Fruit fly (Drosophila melanogaster): ENCODE results near the gene Or98b.

The Or98b gene

DNA sequence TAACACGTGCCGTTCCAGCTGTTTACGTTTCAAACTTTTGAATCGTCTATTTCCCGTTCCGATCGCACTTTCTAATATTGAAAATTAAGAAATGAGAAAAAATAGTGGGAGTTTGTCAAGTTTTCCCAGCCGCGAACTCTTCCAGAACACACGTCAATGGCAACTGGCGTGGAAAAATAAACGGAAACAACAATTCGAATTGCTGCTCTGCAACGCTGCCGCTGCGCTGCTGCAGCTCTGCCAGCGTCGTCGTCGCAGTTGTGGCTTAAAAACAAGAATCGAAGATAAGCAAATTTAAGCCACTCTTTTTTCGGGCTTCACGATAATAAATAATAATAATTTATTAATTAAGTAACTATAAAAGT, 20.9 kb upstream of the Or98b start:
- TF ChIP-seq noc (tag; optimal IDR thresholded peaks at IDR 0.05), result no peak

DNA sequence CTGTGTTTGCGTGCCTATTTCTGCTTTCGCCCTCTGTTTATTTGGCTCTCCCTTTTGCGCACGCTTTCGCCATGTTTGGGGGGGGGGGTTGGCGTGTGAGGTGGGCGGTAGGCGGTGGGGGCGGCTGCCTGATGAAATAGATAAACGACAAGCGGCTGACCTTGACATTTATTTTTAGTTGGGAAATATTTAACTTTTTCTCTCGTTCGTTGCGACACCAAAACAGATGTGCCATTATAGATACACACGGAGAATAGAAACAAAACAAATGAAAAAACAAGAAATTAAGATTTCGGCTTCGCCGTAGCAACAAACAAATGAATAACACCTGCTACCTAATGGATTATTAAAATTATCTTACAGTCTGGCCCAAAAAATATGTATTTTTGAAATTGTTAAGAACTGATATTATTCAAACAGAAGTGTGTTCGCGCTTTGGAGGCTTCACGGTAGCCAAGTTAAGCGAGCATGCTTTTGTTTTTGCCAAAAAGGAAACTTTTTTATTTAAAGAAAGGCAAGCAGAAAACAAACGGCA, 19.8 kb upstream of the Or98b start:
- TF ChIP-seq noc (tag; optimal IDR thresholded peaks at IDR 0.05), result peak; percentile 75

DNA sequence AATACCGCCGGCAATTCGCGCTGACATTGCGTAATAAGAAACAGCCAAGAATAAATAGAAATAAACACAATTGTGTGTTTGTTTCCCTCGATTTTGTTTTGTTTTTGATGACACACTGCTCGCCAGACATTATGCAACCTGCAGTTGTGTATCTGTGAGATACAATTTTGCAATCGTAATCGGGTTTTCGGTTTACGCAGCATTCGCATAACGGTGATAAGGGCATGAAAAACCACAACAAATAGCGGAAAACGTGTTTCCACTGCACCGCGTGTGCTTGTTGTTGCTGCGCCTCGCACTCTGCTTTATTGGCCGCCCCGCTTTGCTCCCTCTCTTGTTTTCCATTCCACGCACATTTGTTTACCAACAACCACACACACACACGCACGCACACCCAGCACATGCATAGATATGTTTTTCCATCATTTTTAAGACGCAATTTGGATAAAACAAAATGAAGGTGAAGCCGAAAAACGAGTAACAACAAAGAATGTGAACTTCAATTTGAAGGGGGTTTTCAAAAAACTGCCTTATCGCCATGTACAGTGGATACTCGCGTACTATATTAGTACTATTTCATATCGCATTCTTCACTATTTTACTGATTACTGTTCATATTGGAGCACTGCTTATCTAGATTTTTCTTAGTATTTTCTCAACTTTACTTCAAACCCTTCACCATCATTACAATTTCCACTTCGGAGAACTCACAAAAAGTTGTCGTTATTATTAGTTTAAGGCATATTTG, 19.2 kb upstream of the Or98b start:
- no peak for TF ChIP-seq noc (tag; optimal IDR thresholded peaks at IDR 0.05)

DNA sequence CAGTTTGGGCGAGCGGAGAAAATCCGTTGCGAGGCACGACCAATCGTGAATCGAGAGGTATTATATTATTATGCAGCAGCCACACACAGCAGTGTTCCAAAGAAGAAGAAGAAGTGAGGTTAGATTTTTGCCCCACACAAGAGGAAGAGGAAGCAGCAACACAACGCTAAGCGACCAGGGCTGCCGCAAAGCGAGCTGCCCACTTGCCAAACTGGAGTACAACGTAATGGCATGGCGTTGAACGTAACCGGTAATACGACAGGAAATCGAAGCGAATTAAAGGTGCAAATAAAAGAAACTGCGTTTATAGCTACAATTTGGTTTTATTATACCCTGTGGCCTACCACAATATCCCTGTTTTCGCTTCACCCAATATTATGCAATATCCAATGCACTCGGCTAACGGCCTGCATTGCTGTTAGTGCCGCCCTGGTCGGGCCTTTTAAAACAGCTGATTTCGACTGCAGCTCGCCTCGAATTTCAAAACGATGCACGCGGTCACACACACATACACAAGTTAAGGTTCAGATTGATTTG, 16.5 kb upstream of the Or98b start:
- peak; percentile 59 for TF ChIP-seq noc (tag; optimal IDR thresholded peaks at IDR 0.05)

DNA sequence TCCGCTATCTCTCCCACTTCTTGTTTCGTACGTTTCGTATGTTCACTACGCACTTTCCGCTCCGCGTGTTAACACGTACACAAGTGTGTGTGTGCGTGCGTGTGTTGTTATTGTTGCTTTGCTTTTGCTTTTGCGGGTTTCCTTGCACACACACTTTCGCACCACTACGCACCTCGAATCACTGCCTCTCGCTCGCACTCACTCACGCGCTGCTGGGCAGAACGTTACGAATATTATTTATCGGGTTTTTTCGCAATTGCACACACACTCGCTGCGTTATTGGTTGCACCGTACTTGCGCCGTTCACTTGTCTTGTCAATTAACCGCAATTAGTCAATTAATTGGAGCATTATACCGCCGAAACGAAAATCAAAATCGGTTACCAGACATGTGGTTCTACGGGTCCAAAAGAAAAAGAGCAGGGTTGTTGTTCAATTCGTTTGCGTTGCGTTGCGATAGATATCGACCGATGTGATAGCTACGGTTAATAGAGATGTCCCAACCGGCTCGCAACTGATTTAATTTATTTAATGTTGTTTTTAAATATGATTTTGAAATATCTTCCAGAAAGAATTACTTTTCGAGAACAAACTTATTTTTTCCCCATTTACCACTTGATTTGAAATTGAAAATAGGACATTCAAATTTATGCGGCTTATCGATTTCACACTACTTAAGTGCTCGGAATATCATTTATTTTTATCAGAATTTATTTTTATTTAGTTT, 15.8 kb upstream of the Or98b start, which contains the start of gene larp:
Gene larp, minus strand, starts transcription at position 395 of the 726 bp plus-strand sequence.
- TF ChIP-seq noc (tag; optimal IDR thresholded peaks at IDR 0.05), result no peak

DNA sequence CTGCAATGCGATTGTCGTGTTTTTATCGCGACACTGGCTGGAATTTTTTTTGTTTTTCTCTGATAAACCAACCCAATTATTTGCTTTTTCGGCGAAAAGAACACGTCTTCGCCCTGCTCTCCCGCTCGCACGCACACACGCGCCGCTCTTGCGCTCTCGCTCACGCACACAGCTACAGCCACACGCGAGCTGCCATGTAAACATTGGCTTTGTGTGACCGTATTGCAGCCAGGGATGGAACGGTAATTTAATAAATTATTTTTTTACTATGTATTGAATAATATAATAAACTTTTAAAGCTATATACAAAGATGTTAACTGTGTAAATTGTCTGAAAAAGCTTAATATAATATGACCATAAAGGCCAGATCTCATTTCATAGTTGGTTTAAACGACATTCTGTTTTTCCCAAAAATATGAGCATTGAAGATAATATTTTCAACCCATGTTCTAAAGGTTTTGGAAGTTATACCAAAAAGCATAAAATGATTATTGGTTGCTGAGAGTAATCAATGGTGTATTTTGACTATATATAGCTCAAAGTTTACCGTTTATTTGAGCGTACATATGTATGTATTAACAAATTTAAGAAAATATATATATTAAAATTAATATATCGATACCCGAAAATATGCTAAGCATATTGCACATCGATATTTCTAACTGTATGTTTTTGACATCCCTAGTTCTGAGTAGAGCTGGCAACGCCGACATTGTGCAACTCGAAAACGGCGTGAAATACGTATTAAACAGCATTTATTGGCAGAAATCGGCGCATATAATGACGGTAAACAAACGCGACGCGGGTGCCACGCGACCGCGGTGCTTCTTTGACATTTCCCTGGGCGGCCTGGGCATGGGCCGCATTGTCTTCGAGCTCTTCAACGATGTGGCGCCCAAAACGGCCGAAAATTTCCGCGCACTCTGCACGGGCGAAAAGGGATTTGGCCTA, 12.1 kb upstream of the Or98b start, which contains the start of the genes Gfat2 and Moca-cyp:
Gene Gfat2, minus strand, starts transcription at position 112 of the 952 bp plus-strand sequence.
Gene Moca-cyp, plus strand, starts transcription at position 681 of the 952 bp plus-strand sequence.
- TF ChIP-seq noc (tag; optimal IDR thresholded peaks at IDR 0.05), result peak; percentile 54

DNA sequence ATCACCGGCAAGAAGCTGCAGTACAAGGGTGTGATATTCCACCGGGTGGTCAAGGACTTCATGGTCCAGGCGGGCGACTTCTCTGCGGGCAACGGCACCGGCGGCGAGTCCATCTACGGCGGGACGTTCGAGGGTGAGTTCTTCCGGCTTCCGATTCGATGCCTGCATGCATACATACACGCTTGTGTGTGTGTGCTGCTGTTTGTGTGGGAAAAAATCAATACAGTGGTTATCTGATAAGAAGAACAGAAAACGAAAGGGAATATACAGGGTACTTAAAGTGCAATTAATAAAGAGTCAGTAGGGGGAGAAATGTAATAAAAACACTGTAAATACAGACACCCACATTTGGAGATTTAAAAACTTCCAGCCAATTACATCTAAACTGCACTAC, 11.4 kb upstream of the Or98b start:
- TF ChIP-seq noc (tag; optimal IDR thresholded peaks at IDR 0.05), result no peak

DNA sequence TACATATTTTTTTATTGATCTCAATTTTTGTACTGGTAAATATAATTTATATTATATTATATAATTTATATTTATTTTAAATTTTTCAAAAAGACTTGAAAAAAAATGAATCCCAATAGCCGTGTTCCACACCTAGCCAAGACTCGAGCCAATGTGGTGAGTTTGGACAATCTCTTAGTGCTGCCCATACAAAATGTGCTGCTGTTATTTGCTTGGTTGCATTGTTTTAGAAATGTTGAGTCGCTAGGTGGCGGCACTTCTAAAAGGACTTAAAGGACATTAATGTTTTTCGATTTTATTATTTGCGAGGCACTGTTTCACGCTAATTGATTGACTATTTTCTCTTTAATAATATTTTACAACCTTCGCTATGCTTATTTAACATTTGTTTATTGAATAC, 6.8 kb upstream of the Or98b start:
- TF ChIP-seq noc (tag; optimal IDR thresholded peaks at IDR 0.05), result no peak

DNA sequence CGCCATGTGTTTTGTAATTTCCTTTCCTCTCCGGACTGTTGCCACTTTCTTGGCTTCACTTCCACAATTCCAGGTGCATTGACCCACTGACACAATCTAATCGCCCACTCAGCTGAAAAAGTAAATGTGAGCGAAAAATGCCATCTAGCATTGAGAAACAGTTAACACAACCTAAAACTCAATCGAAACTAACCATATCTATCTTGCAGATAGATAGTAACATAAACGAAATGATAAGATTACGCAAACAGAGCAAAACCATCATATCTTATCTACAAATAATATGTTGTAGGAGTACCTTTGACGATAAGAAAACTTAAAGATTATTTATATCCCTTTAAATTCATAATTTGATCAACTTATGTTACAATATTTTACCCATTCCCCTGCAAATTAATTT, 7.6 kb downstream of the Or98b start:
- TF ChIP-seq noc (tag; optimal IDR thresholded peaks at IDR 0.05), result no peak

DNA sequence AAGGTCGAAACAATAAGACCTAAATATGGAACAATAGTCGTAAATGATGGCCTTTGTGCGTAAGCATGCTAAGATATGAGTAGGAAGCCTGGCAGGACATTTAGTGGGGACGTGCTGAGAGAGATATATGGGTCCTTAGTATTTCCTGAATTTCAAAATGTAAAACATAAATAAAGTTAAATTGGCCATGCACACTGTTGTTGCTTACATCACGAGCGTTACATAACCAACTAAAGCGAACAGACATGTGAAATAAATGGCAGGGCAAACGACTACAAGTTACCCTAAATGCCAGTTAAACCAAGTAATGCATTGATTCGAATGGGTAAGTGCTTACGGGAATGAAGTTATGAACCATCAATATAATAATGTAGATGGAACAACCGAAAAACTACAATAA, 23.7 kb downstream of the Or98b start:
- no peak for TF ChIP-seq noc (tag; optimal IDR thresholded peaks at IDR 0.05)

DNA sequence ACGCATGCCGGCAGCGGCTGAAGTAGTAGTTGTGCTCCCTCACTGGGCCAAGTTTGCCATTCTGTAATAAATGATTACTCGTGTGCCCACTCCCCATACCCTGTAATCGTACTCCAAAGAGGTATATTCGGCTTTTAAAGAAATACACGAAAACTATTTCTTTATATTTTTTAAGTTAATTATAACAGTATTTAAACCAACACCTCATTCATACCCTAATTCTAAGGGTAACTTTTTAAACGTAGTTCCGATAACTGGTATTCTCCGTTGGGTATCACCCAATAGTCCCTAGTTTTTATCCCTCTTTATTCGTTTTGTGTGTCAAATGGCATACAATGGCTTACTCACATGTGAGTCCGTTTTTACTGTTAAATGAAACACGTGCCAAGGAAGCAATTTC, 25.6 kb downstream of the Or98b start:
- no peak for TF ChIP-seq noc (tag; optimal IDR thresholded peaks at IDR 0.05)

DNA sequence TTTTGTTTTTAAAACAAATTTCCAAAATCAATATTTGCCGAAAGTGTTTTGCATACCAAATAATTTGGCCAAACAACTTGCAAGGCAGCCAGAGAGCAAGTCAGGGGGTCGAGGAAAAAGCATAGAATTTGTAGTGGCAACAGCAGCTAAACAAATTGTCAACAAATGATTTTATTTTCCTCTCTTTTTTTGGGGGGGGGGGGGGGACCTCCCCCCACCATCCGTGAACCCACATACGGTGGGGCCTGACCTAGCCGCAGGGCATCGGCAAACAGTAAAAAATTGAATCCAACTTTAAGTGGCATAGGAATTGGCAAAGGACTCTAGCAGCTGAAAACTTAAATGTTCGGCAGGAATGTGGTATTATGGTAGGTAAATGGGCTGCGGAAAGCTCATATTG, 37.8 kb downstream of the Or98b start:
- no peak for TF ChIP-seq noc (tag; optimal IDR thresholded peaks at IDR 0.05)

All from whole organism, larva.